Fruit fly (Drosophila melanogaster) whole organism, embryonic: Measurements from ENCODE around the gene CG11882.
A peak's percentile ranks its signal among the peaks of the same experiment; 100 is the strongest.

ENCODE experiments used
- Abd-B ChIP-seq: fragments of 200-800 bp; sonication (Bioruptor generic); optimal IDR thresholded peaks from 2 replicates; lab custom pipeline; 2018; ENCODE audit warnings: missing biosample characterization, mild to moderate bottlenecking, missing genetic modification characterization, moderate library complexity
- BtbVII ChIP-seq: fragments of 200-800 bp; sonication (Bioruptor generic); optimal IDR thresholded peaks from 3 replicates; lab custom pipeline; 2017; ENCODE audit warnings: missing biosample characterization, mild to moderate bottlenecking, missing genetic modification characterization
- CG1024 ChIP-seq: fragments of 200-800 bp; sonication (Bioruptor generic); IDR thresholded peaks from 2 replicates; pipeline ENCODE4 v1.3.6; 2022; ENCODE audit warnings: missing biosample characterization, missing genetic modification characterization
- CG11723 ChIP-seq: fragments of 200-800 bp; sonication (Bioruptor generic); optimal IDR thresholded peaks from 2 replicates; lab custom pipeline; 2017; ENCODE audit warnings: missing biosample characterization, mild to moderate bottlenecking, missing genetic modification characterization
- CG12104 ChIP-seq: fragments of 200-800 bp; sonication (Bioruptor generic); optimal IDR thresholded peaks from 3 replicates; lab custom pipeline; 2016; ENCODE audit warnings: missing biosample characterization, missing genetic modification characterization
- CG12744 ChIP-seq: fragments of 200-800 bp; sonication (Bioruptor generic); optimal IDR thresholded peaks from 2 replicates; lab custom pipeline; 2016; ENCODE audit warnings: missing biosample characterization, missing genetic modification characterization
- CG14014 ChIP-seq: fragments of 200-800 bp; sonication (Bioruptor generic); IDR thresholded peaks from 2 replicates; pipeline ENCODE4 v1.3.6; 2022; ENCODE audit warnings: missing biosample characterization, missing genetic modification characterization
- CG1529 ChIP-seq: fragments of 200-800 bp; sonication (Bioruptor generic); optimal IDR thresholded peaks from 3 replicates; lab custom pipeline; 2018; ENCODE audit warnings: missing biosample characterization, missing genetic modification characterization
- CG15514 ChIP-seq: fragments of 200-800 bp; sonication (Bioruptor generic); optimal IDR thresholded peaks from 3 replicates; lab custom pipeline; 2017; ENCODE audit warnings: missing biosample characterization, missing genetic modification characterization, mild to moderate bottlenecking, moderate library complexity, missing genetic modification reagents
- CG16779 ChIP-seq: fragments of 200-800 bp; sonication (Bioruptor generic); IDR thresholded peaks from 2 replicates; pipeline ENCODE4 v1.3.6; 2022; ENCODE audit warnings: missing biosample characterization, missing genetic modification characterization
- CG17912 ChIP-seq: fragments of 200-800 bp; sonication (Bioruptor generic); optimal IDR thresholded peaks from 2 replicates; lab custom pipeline; 2018; ENCODE audit warnings: missing biosample characterization, mild to moderate bottlenecking, missing genetic modification characterization
- CG3407 ChIP-seq: fragments of 200-800 bp; sonication (Bioruptor generic); optimal IDR thresholded peaks from 2 replicates; lab custom pipeline; 2018; ENCODE audit warnings: missing biosample characterization, mild to moderate bottlenecking, missing genetic modification characterization
- CG4854 ChIP-seq: fragments of 200-800 bp; sonication (Bioruptor generic); optimal IDR thresholded peaks from 2 replicates; lab custom pipeline; 2016; ENCODE audit warnings: missing biosample characterization, missing genetic modification characterization, inconsistent platforms
- CG6272 ChIP-seq: fragments of 200-800 bp; sonication (Bioruptor generic); IDR thresholded peaks from 2 replicates; pipeline ENCODE4 v1.3.6; 2022; ENCODE audit warnings: missing biosample characterization, missing genetic modification characterization
- CG7786 ChIP-seq: fragments of 200-800 bp; sonication (Bioruptor generic); optimal IDR thresholded peaks from 2 replicates; lab custom pipeline; 2016; ENCODE audit warnings: missing biosample characterization, missing genetic modification characterization
- CG8281 ChIP-seq: fragments of 200-800 bp; sonication (Bioruptor generic); optimal IDR thresholded peaks from 2 replicates; lab custom pipeline; 2018; ENCODE audit warnings: missing biosample characterization, mild to moderate bottlenecking, missing genetic modification characterization, moderate library complexity
- CG8478 ChIP-seq: fragments of >200 bp; optimal IDR thresholded peaks from 2 replicates; lab custom pipeline; 2018
- CG9797 ChIP-seq: fragments of 200-800 bp; sonication (Bioruptor generic); optimal IDR thresholded peaks from 3 replicates; lab custom pipeline; 2018; ENCODE audit warnings: missing biosample characterization, mild to moderate bottlenecking, missing genetic modification characterization
- CkIIα-i1 ChIP-seq: fragments of 200-800 bp; sonication (Bioruptor generic); IDR thresholded peaks from 2 replicates; pipeline ENCODE4 v1.3.6; 2022; ENCODE audit warnings: missing biosample characterization, missing genetic modification characterization
- Dad ChIP-seq: fragments of 200-800 bp; sonication (Bioruptor generic); optimal IDR thresholded peaks from 3 replicates; lab custom pipeline; 2016; ENCODE audit warnings: missing biosample characterization, missing genetic modification characterization
- H2.0 ChIP-seq: fragments of 200-800 bp; sonication (Bioruptor generic); IDR thresholded peaks from 2 replicates; pipeline ENCODE4 v1.3.6; 2022; ENCODE audit warnings: missing biosample characterization, missing genetic modification characterization
- Hand ChIP-seq: fragments of 200-800 bp; sonication (Bioruptor generic); optimal IDR thresholded peaks from 2 replicates; lab custom pipeline; 2017; ENCODE audit warnings: mild to moderate bottlenecking, missing biosample characterization, missing genetic modification reagents, missing genetic modification characterization
- Jarid2 ChIP-seq: fragments of 200-800 bp; sonication (Bioruptor generic); optimal IDR thresholded peaks from 3 replicates; lab custom pipeline; 2017; ENCODE audit warnings: mild to moderate bottlenecking, missing biosample characterization, missing genetic modification reagents, missing genetic modification characterization
- Kr ChIP-seq: fragments of 200-800 bp; sonication (Bioruptor generic); optimal IDR thresholded peaks from 2 replicates; lab custom pipeline; 2017; ENCODE audit warnings: missing biosample characterization, mild to moderate bottlenecking, missing genetic modification characterization
- Meics ChIP-seq: fragments of 200-800 bp; sonication (Bioruptor generic); optimal IDR thresholded peaks from 2 replicates; lab custom pipeline; 2017; ENCODE audit warnings: missing biosample characterization, mild to moderate bottlenecking, missing genetic modification characterization
- Mrtf ChIP-seq: fragments of 200-800 bp; sonication (Bioruptor generic); IDR thresholded peaks from 3 replicates; pipeline ENCODE4 v1.3.6; 2022; ENCODE audit warnings: missing biosample characterization, missing genetic modification characterization
- NFAT ChIP-seq: fragments of 200-800 bp; sonication (Bioruptor generic); IDR thresholded peaks from 2 replicates; pipeline ENCODE4 v1.3.6; 2022; ENCODE audit warnings: missing biosample characterization, missing genetic modification characterization
- Neu2 ChIP-seq: fragments of 200-800 bp; sonication (Bioruptor generic); optimal IDR thresholded peaks from 3 replicates; lab custom pipeline; 2016; ENCODE audit warnings: missing biosample characterization, missing genetic modification characterization, borderline replicate concordance
- Optix ChIP-seq: fragments of 200-800 bp; sonication (Bioruptor generic); IDR thresholded peaks from 3 replicates; pipeline ENCODE4 v1.3.6; 2022; ENCODE audit warnings: missing biosample characterization, missing genetic modification characterization
- Scr ChIP-seq: fragments of 200-800 bp; sonication (Bioruptor generic); IDR thresholded peaks from 2 replicates; pipeline ENCODE4 v1.3.6; 2022; ENCODE audit warnings: missing biosample characterization, missing genetic modification characterization; ENCODE audit not compliant: partially characterized antibody
- Trl ChIP-seq, 3 experiments: fragments of >200 bp in 2 of 3; fragments of 200-800 bp in 1 of 3; sonication (Bioruptor generic) in 1 of 3; optimal IDR thresholded peaks; 2 replicates in 1 of 3; 3 replicates in 2 of 3; lab custom pipeline; 2016 to 2017; ENCODE audit warnings: missing biosample characterization in 1 of 3, missing genetic modification characterization in 1 of 3
- Xbp1 ChIP-seq: fragments of 200-800 bp; sonication (Bioruptor generic); optimal IDR thresholded peaks from 3 replicates; lab custom pipeline; 2016; ENCODE audit warnings: missing biosample characterization, mild to moderate bottlenecking, missing genetic modification characterization
- chif ChIP-seq, 2 experiments: fragments of 200-800 bp; sonication (Bioruptor generic); optimal IDR thresholded peaks; 3 replicates each; lab custom pipeline; 2016; ENCODE audit warnings: missing biosample characterization in 2 of 2, missing genetic modification characterization in 2 of 2
- crc ChIP-seq: fragments of 200-800 bp; sonication (Bioruptor generic); optimal IDR thresholded peaks from 2 replicates; lab custom pipeline; 2016; ENCODE audit warnings: missing biosample characterization, missing genetic modification characterization
- disco-r ChIP-seq: fragments of 200-800 bp; sonication (Bioruptor generic); optimal IDR thresholded peaks from 2 replicates; lab custom pipeline; 2016; ENCODE audit warnings: missing biosample characterization, missing genetic modification characterization
- dmrt99B ChIP-seq: fragments of 200-800 bp; sonication (Bioruptor generic); optimal IDR thresholded peaks from 2 replicates; lab custom pipeline; 2018; ENCODE audit warnings: missing biosample characterization, mild to moderate bottlenecking, missing genetic modification characterization, moderate library complexity
- ewg ChIP-seq: fragments of 200-800 bp; sonication (Bioruptor generic); optimal IDR thresholded peaks from 3 replicates; lab custom pipeline; 2017; ENCODE audit warnings: mild to moderate bottlenecking, missing biosample characterization, missing genetic modification reagents, missing genetic modification characterization
- h ChIP-seq: fragments of >200 bp; optimal IDR thresholded peaks from 2 replicates; lab custom pipeline; 2017
- jing ChIP-seq: fragments of 200-800 bp; sonication (Bioruptor generic); optimal IDR thresholded peaks from 2 replicates; lab custom pipeline; 2018; ENCODE audit warnings: missing biosample characterization, mild to moderate bottlenecking, missing genetic modification characterization
- mam ChIP-seq: fragments of 200-800 bp; sonication (Bioruptor generic); optimal IDR thresholded peaks from 3 replicates; lab custom pipeline; 2016; ENCODE audit warnings: missing biosample characterization, missing genetic modification characterization
- pros ChIP-seq: fragments of 200-800 bp; sonication (Bioruptor generic); optimal IDR thresholded peaks from 3 replicates; lab custom pipeline; 2019; ENCODE audit warnings: missing biosample characterization, mild to moderate bottlenecking, missing genetic modification characterization, moderate library complexity
- seq ChIP-seq: fragments of 200-800 bp; sonication (Bioruptor generic); IDR thresholded peaks from 2 replicates; pipeline ENCODE4 v1.3.6; 2022; ENCODE audit warnings: missing biosample characterization, missing genetic modification characterization
- slou ChIP-seq: fragments of 200-800 bp; sonication (Bioruptor generic); optimal IDR thresholded peaks from 3 replicates; lab custom pipeline; 2016; ENCODE audit warnings: missing biosample characterization, missing genetic modification characterization
- stwl ChIP-seq: fragments of 200-800 bp; sonication (Bioruptor generic); optimal IDR thresholded peaks from 3 replicates; lab custom pipeline; 2018; ENCODE audit warnings: missing biosample characterization, mild to moderate bottlenecking, missing genetic modification characterization, moderate library complexity
- tap ChIP-seq: fragments of 200-800 bp; optimal IDR thresholded peaks from 3 replicates; lab custom pipeline; 2019; ENCODE audit warnings: missing biosample characterization, mild to moderate bottlenecking, missing genetic modification characterization, moderate library complexity
- twi ChIP-seq: fragments of 200-800 bp; optimal IDR thresholded peaks from 2 replicates; lab custom pipeline; 2019; ENCODE audit warnings: missing biosample characterization, mild to moderate bottlenecking, missing genetic modification characterization, moderate library complexity
- wdn ChIP-seq: fragments of 200-800 bp; sonication (Bioruptor generic); IDR thresholded peaks from 2 replicates; pipeline ENCODE4 v1.3.6; 2022; ENCODE audit warnings: missing biosample characterization, missing genetic modification characterization
- zf30C ChIP-seq: fragments of 200-800 bp; sonication (Bioruptor generic); optimal IDR thresholded peaks from 3 replicates; lab custom pipeline; 2018; ENCODE audit warnings: missing biosample characterization, mild to moderate bottlenecking, missing genetic modification characterization

The CG11882 gene

dm6 chr3R:29157418-29158398 lies 9.7 kb upstream of the CG11882 start, which contains the start of gene rdog (continued):
- TF ChIP-seq CG11723 (GFP tag; lab: Kevin White, UChicago) (peak; percentile 67), Meics (GFP tag; lab: Kevin White, UChicago) (peak; percentile 81), CG7786 (GFP tag; lab: Kevin White, UChicago) (peak; percentile 80), stwl (tag; lab: Kevin White, UChicago) (peak; percentile 48), mam (GFP tag; lab: Kevin White, UChicago) (peak; percentile 75), slou (GFP tag; lab: Kevin White, UChicago) (peak; percentile 6), jing (GFP tag; lab: Kevin White, UChicago) (no peak), CG3407 (GFP tag; lab: Kevin White, UChicago) (peak; percentile 13), twi (tag; lab: Kevin White, UChicago) (peak; percentile 66), CG12744 (GFP tag; lab: Kevin White, UChicago) (peak; percentile 74), h (no peak), pros (GFP tag; lab: Kevin White, UChicago) (no peak), Hand (GFP tag; lab: Kevin White, UChicago) (peak; percentile 73), tap (tag; lab: Kevin White, UChicago) (peak; percentile 73), CG6272 (GFP tag; lab: Robert Waterston, UW) (no peak), wdn (peak; percentile 56), CG14014 (GFP tag; lab: Robert Waterston, UW) (peak; percentile 40; the same call in 1 of the 2 replicates), H2.0 (GFP tag; lab: Robert Waterston, UW) (peak; percentile 36; the same call in 1 of the 2 replicates), CG15514 (peak; percentile 67), Scr (0 out of 2 replicates have a peak, but pooled peaks have one; percentile 25), CG9797 (GFP tag; lab: Kevin White, UChicago) (no peak), CG4854 (peak; percentile 74), Dad (GFP tag; lab: Kevin White, UChicago) (peak; percentile 41), BtbVII (GFP tag; lab: Kevin White, UChicago) (peak; percentile 63), Abd-B (GFP tag; lab: Kevin White, UChicago) (peak; percentile 88), CG12104 (GFP tag; lab: Kevin White, UChicago) (peak; percentile 78), dmrt99B (tag; lab: Kevin White, UChicago) (peak; percentile 76), Mrtf (peak; percentile 35; the same call in 1 of the 3 replicates), Trl (optimal IDR thresholded peaks at IDR 0.05; lab: Kevin White, UChicago) (peak; percentile 57 to 74), Trl (GFP tag; optimal IDR thresholded peaks at IDR 0.05; lab: Kevin White, UChicago) (peak; percentile 76), CG1024 (GFP tag; lab: Robert Waterston, UW) (peak; percentile 31; the same call in 1 of the 2 replicates), Neu2 (GFP tag; lab: Kevin White, UChicago) (peak; percentile 2), disco-r (GFP tag; lab: Kevin White, UChicago) (peak; percentile 78), ewg (peak; percentile 37), Kr (peak; percentile 82), CG8281 (peak; percentile 25), seq (GFP tag; lab: Robert Waterston, UW) (peak; percentile 45), crc (peak; percentile 58), CG8478 (lab: Kevin White, UChicago) (no peak), NFAT (GFP tag; lab: Robert Waterston, UW) (peak; percentile 40; the same call in 1 of the 2 replicates), CG17912 (GFP tag; lab: Kevin White, UChicago) (no peak), CG1529 (GFP tag; lab: Kevin White, UChicago) (peak; percentile 61), Optix (peak; percentile 72; the same call in 2 of the 3 replicates), Jarid2 (peak; percentile 73), chif (GFP tag; optimal IDR thresholded peaks at IDR 0.05; lab: Kevin White, UChicago) (peak; percentile 84 to 90), Xbp1 (GFP tag; lab: Kevin White, UChicago) (peak; percentile 84), zf30C (GFP tag; lab: Kevin White, UChicago) (no peak), CG16779 (no peak), CkIIα-i1 (GFP tag; lab: Robert Waterston, UW) (no peak)
